Worm (Caenorhabditis elegans) whole organism, L3 larva: ENCODE data around the gene M02F4.2.
A peak's percentile ranks its signal among the peaks of the same experiment; 100 is the strongest.

Experiments used
- R02D3.7 ChIP-seq: fragments of 150-350 bp; optimal IDR thresholded peaks from 2 replicates; lab custom pipeline; 2014; ENCODE audit warnings: missing biosample characterization, missing genetic modification characterization
- ZK546.5 ChIP-seq: sonication (generic microtip); optimal IDR thresholded peaks from 2 replicates; lab custom pipeline; 2017; ENCODE audit warnings: missing biosample characterization, missing genetic modification characterization
- aly-2 ChIP-seq: fragments of 150-350 bp; optimal IDR thresholded peaks from 2 replicates; lab custom pipeline; 2014; ENCODE audit warnings: missing biosample characterization, missing genetic modification characterization
- ama-1 ChIP-seq: fragments of 150-350 bp; optimal IDR thresholded peaks from 2 replicates; lab custom pipeline; 2018
- ceh-16 ChIP-seq: sonication (generic microtip); optimal IDR thresholded peaks from 2 replicates; lab custom pipeline; 2017; ENCODE audit warnings: missing biosample characterization, missing genetic modification characterization
- ceh-28 ChIP-seq: fragments of 150-350 bp; optimal IDR thresholded peaks from 2 replicates; lab custom pipeline; 2014; ENCODE audit warnings: missing biosample characterization, missing genetic modification reagents, missing genetic modification characterization
- ceh-82 ChIP-seq: fragments of 150-350 bp; optimal IDR thresholded peaks from 2 replicates; lab custom pipeline; 2014; ENCODE audit warnings: missing biosample characterization, missing genetic modification characterization
- ceh-9 ChIP-seq: sonication (generic microtip); optimal IDR thresholded peaks from 2 replicates; lab custom pipeline; 2018; ENCODE audit warnings: missing biosample characterization, missing genetic modification characterization
- daf-12 ChIP-seq: fragments of 150-350 bp; optimal IDR thresholded peaks from 2 replicates; lab custom pipeline; 2014; ENCODE audit warnings: missing biosample characterization, missing genetic modification reagents, missing genetic modification characterization
- egl-27 ChIP-seq: sonication (generic microtip); optimal IDR thresholded peaks from 4 replicates; lab custom pipeline; 2017; ENCODE audit warnings: missing biosample characterization, missing genetic modification reagents, missing genetic modification characterization
- elt-1 ChIP-seq: fragments of 150-350 bp; optimal IDR thresholded peaks from 2 replicates; lab custom pipeline; 2014; ENCODE audit warnings: missing biosample characterization, missing genetic modification characterization
- elt-2 ChIP-seq: sonication (generic microtip); optimal IDR thresholded peaks from 2 replicates; lab custom pipeline; 2016; ENCODE audit warnings: missing genetic modification reagents, mild to moderate bottlenecking, missing genetic modification characterization, missing compliant biosample characterization
- elt-3 ChIP-seq, 3 experiments: fragments of 150-350 bp in 1 of 3; sonication (generic microtip) in 2 of 3; optimal IDR thresholded peaks; 2 replicates in 2 of 3; 4 replicates in 1 of 3; lab custom pipeline; 2014 to 2017; ENCODE audit warnings: missing biosample characterization in 3 of 3, missing genetic modification characterization in 3 of 3
- eor-1 ChIP-seq, 2 experiments: fragments of 150-350 bp; optimal IDR thresholded peaks; 2 replicates each; lab custom pipeline; 2014 to 2018; ENCODE audit warnings: missing biosample characterization in 2 of 2, missing genetic modification characterization in 2 of 2
- fkh-10 ChIP-seq: sonication (generic microtip); optimal IDR thresholded peaks from 2 replicates; lab custom pipeline; 2017; ENCODE audit warnings: missing biosample characterization, missing genetic modification reagents, missing genetic modification characterization
- fkh-2 ChIP-seq: fragments of 150-350 bp; optimal IDR thresholded peaks from 2 replicates; lab custom pipeline; 2014; ENCODE audit warnings: missing biosample characterization, missing genetic modification reagents, missing genetic modification characterization
- fos-1 ChIP-seq: fragments of 150-350 bp; optimal IDR thresholded peaks from 2 replicates; lab custom pipeline; 2014; ENCODE audit warnings: missing biosample characterization, missing genetic modification characterization
- hmg-11 ChIP-seq: sonication (generic microtip); optimal IDR thresholded peaks from 2 replicates; lab custom pipeline; 2016; ENCODE audit warnings: missing genetic modification characterization, missing compliant biosample characterization
- lin-39 ChIP-seq: fragments of 150-350 bp; optimal IDR thresholded peaks from 2 replicates; lab custom pipeline; 2018; ENCODE audit warnings: missing biosample characterization, missing genetic modification reagents, missing genetic modification characterization
- lsy-12 ChIP-seq: sonication (generic microtip); optimal IDR thresholded peaks from 2 replicates; lab custom pipeline; 2016; ENCODE audit warnings: mild to moderate bottlenecking, missing genetic modification characterization, missing compliant biosample characterization
- mdl-1 ChIP-seq: fragments of 150-350 bp; optimal IDR thresholded peaks from 2 replicates; lab custom pipeline; 2014; ENCODE audit warnings: missing biosample characterization, missing genetic modification characterization
- mml-1 ChIP-seq: fragments of 150-350 bp; sonication (generic microtip); optimal IDR thresholded peaks from 3 replicates; lab custom pipeline; 2014; ENCODE audit warnings: missing biosample characterization, missing genetic modification characterization
- nfya-1 ChIP-seq: sonication (generic microtip); optimal IDR thresholded peaks from 2 replicates; lab custom pipeline; 2017; ENCODE audit warnings: missing genetic modification characterization, mild to moderate bottlenecking, missing compliant biosample characterization, antibody characterized with exemption, moderate library complexity; ENCODE audit not compliant: insufficient read depth
- nhr-11 ChIP-seq: fragments of 150-350 bp; optimal IDR thresholded peaks from 2 replicates; lab custom pipeline; 2014; ENCODE audit warnings: missing biosample characterization, missing genetic modification characterization
- nhr-12 ChIP-seq: fragments of 150-350 bp; optimal IDR thresholded peaks from 2 replicates; lab custom pipeline; 2014; ENCODE audit warnings: missing biosample characterization, missing genetic modification characterization
- nhr-23 ChIP-seq: fragments of 150-350 bp; optimal IDR thresholded peaks from 2 replicates; lab custom pipeline; 2014; ENCODE audit warnings: missing biosample characterization, missing genetic modification reagents, missing genetic modification characterization
- nhr-237 ChIP-seq: fragments of 150-350 bp; optimal IDR thresholded peaks from 2 replicates; lab custom pipeline; 2014; ENCODE audit warnings: missing biosample characterization, missing genetic modification characterization
- nhr-25 ChIP-seq: sonication (generic microtip); optimal IDR thresholded peaks from 2 replicates; lab custom pipeline; 2017; ENCODE audit warnings: missing biosample characterization, missing genetic modification characterization
- nhr-28 ChIP-seq: fragments of 150-350 bp; optimal IDR thresholded peaks from 2 replicates; lab custom pipeline; 2014; ENCODE audit warnings: missing biosample characterization, missing genetic modification characterization
- nhr-43 ChIP-seq: sonication (generic microtip); optimal IDR thresholded peaks from 2 replicates; lab custom pipeline; 2016; ENCODE audit warnings: mild to moderate bottlenecking, missing genetic modification characterization, missing compliant biosample characterization; ENCODE audit not compliant: poor library complexity, severe bottlenecking
- nhr-67 ChIP-seq: fragments of 150-350 bp; optimal IDR thresholded peaks from 2 replicates; lab custom pipeline; 2014; ENCODE audit warnings: missing biosample characterization, missing genetic modification characterization
- nhr-76 ChIP-seq: fragments of 150-350 bp; sonication (generic microtip); optimal IDR thresholded peaks from 5 replicates; lab custom pipeline; 2014; ENCODE audit warnings: missing biosample characterization, missing genetic modification characterization
- nhr-77 ChIP-seq: fragments of 150-350 bp; optimal IDR thresholded peaks from 2 replicates; lab custom pipeline; 2014; ENCODE audit warnings: missing biosample characterization, missing genetic modification characterization
- pha-4 ChIP-seq: fragments of 150-350 bp; optimal IDR thresholded peaks from 2 replicates; lab custom pipeline; 2014; ENCODE audit warnings: missing biosample characterization, missing genetic modification reagents, missing genetic modification characterization
- pqm-1 ChIP-seq: fragments of 150-350 bp; optimal IDR thresholded peaks from 2 replicates; lab custom pipeline; 2017; ENCODE audit warnings: missing biosample characterization, missing genetic modification characterization, inconsistent platforms
- sea-2 ChIP-seq: fragments of 150-350 bp; sonication (generic microtip); optimal IDR thresholded peaks from 4 replicates; lab custom pipeline; 2014; ENCODE audit warnings: missing biosample characterization, missing genetic modification reagents, missing genetic modification characterization
- snpc-4 ChIP-seq: fragments of 150-350 bp; optimal IDR thresholded peaks from 2 replicates; lab custom pipeline; 2014; ENCODE audit warnings: missing biosample characterization, missing genetic modification characterization
- tbx-2 ChIP-seq: sonication (generic microtip); optimal IDR thresholded peaks from 2 replicates; lab custom pipeline; 2016; ENCODE audit warnings: mild to moderate bottlenecking, missing genetic modification characterization, missing compliant biosample characterization
- unc-39 ChIP-seq: sonication (generic microtip); optimal IDR thresholded peaks from 4 replicates; lab custom pipeline; 2017; ENCODE audit warnings: missing biosample characterization, missing genetic modification characterization
- unc-62 ChIP-seq: fragments of 150-350 bp; sonication (generic microtip); optimal IDR thresholded peaks from 4 replicates; lab custom pipeline; 2014; ENCODE audit warnings: missing biosample characterization, missing genetic modification reagents, missing genetic modification characterization
- ztf-11 ChIP-seq: fragments of 150-350 bp; optimal IDR thresholded peaks from 2 replicates; lab custom pipeline; 2014; ENCODE audit warnings: missing biosample characterization, missing genetic modification characterization
- ztf-4 ChIP-seq: fragments of 150-350 bp; optimal IDR thresholded peaks from 2 replicates; lab custom pipeline; 2014; ENCODE audit warnings: missing biosample characterization, missing genetic modification characterization

M02F4.2 gene

ce11 chrX:3056098-3056497 is 22.0 kb upstream of the M02F4.2 start:
- TF ChIP-seq mml-1 (tag; lab: Kevin White, UChicago) (no peak), aly-2 (tag; lab: Kevin White, UChicago) (no peak), nhr-76 (tag; lab: Kevin White, UChicago) (no peak), daf-12 (tag; lab: Kevin White, UChicago) (no peak), ama-1 (lab: Kevin White, UChicago) (no peak), ztf-11 (tag; lab: Kevin White, UChicago) (no peak), nhr-23 (tag; lab: Kevin White, UChicago) (no peak), unc-62 (GFP tag; lab: Kevin White, UChicago) (no peak), elt-3 (tag; optimal IDR thresholded peaks at IDR 0.05; lab: Kevin White, UChicago) (no peak), nfya-1 (tag; lab: Kevin White, UChicago) (no peak), fkh-2 (no peak), eor-1 (tag; optimal IDR thresholded peaks at IDR 0.05; lab: Kevin White, UChicago) (no peak), sea-2 (no peak), lin-39 (tag; lab: Kevin White, UChicago) (no peak), nhr-77 (tag; lab: Kevin White, UChicago) (no peak), R02D3.7 (tag; lab: Kevin White, UChicago) (no peak), nhr-237 (tag; lab: Kevin White, UChicago) (no peak), nhr-12 (no peak), ceh-82 (tag; lab: Kevin White, UChicago) (no peak), lsy-12 (no peak)

DNA sequence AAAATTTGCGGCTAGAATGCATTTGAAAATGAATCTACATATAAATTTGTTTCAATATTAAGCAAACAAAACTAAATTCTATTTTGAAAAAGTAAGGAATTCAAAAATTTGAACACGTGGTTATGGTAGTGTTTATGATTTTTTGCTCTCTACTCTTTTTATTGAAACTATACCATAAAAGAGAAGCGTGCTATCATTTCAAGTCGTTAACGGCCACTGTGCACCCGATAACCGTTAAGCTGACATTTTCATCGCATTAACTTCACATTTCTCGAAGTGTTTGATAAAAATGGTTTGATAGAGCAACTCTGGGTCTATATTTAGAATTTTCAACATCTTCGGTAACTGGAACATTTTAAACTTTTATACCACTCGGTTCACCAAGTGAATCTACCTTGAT is 20.7 kb upstream of the M02F4.2 start, which contains the start of gene twk-26:
Gene twk-26, minus strand, starts transcription at position 23 of the 400 bp plus-strand sequence.
- TF ChIP-seq fos-1 (no peak), fkh-2 (no peak), nhr-77 (tag; lab: Kevin White, UChicago) (no peak), mml-1 (tag; lab: Kevin White, UChicago) (no peak), egl-27 (tag; lab: Kevin White, UChicago) (no peak), elt-1 (no peak), nhr-43 (tag; lab: Kevin White, UChicago) (no peak), elt-2 (tag; lab: Kevin White, UChicago) (peak; percentile 89), sea-2 (no peak), nhr-237 (tag; lab: Kevin White, UChicago) (no peak), ceh-16 (no peak), nhr-23 (tag; lab: Kevin White, UChicago) (no peak), unc-39 (no peak), nhr-67 (tag; lab: Kevin White, UChicago) (no peak), pha-4 (tag; lab: Kevin White, UChicago) (peak; percentile 2), ceh-82 (tag; lab: Kevin White, UChicago) (no peak), R02D3.7 (tag; lab: Kevin White, UChicago) (no peak), nhr-11 (tag; lab: Kevin White, UChicago) (no peak)

DNA sequence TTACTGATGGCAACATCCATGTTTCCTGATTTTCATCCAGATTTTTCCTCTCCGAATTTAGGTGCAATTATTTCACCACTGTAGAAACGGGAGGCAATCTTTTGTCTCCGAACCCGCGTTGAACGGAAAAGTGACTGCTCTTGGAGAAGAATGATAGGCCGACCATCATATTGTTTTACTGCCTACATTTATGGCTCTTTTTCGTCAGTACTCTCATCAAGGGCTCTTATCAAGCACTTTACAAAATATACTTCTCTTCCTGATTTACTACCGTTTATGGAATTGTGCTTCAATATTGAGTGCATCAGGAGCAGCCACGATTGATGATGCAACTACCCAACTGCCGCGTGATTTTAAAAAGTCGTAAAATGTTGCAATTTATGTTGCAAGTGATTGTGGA is 20.3 kb upstream of the M02F4.2 start:
- TF ChIP-seq ZK546.5 (tag; lab: Kevin White, UChicago) (no peak), pqm-1 (peak; percentile 40), R02D3.7 (tag; lab: Kevin White, UChicago) (no peak)

DNA sequence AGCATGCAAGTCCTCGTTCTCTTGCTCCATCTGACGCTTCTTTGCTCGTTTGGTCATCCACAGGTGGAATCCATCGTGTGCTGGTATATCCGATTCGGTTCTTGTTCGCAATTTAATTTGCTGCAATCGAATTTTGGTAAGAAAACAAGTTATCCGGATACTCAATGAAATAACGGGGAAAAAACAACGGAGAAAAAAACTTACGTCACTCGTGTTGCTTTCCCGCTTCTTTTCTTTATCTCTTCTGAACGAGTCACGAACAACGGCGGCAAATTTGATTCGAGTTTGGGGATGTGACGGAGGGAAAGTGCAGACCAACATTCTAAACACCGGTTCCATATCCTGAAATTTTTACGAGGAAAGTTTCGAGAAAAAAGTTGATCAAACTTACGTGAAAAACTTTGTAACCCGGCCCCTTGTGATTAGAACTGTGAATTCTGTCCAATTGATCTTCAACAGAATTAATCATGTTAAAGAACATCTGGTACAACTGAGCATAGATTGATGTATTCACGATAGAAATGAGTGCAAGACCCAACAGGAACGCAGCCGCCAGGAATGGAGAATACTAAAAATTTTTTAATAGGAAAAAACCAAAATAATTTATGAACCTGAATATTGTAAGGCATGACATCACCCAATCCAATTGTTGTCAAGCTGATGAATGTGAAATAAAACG is 17.4 kb upstream of the M02F4.2 start:
- TF ChIP-seq nhr-77 (tag; lab: Kevin White, UChicago) (no peak), ceh-9 (tag; lab: Kevin White, UChicago) (no peak), fkh-10 (GFP tag; lab: Kevin White, UChicago) (peak; percentile 84)

DNA sequence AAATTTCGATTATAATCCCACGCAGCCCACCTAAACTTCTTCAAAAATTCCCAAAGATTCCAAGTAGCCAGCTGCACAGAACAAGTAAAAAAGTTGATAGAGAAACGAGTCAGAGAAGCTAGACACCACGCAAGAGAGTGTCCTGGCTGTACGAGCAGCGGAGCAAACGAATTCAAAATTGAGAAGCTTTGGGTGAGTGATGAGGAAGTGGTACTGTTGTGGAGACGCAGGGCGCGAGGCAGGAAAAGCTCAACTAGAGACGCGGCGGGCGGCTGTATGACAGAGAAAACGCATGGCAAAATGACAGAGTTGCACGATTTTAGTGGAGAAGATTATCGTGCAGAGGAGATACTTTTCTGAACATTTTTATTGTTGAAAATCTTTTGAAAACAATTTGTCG is 15.1 kb upstream of the M02F4.2 start:
- TF ChIP-seq ceh-28 (tag; lab: Kevin White, UChicago) (no peak), pha-4 (tag; lab: Kevin White, UChicago) (peak; percentile 16), aly-2 (tag; lab: Kevin White, UChicago) (no peak), elt-1 (no peak), nhr-25 (no peak), lin-39 (tag; lab: Kevin White, UChicago) (peak; percentile 71), snpc-4 (no peak), hmg-11 (peak; percentile 34), nfya-1 (tag; lab: Kevin White, UChicago) (peak; percentile 75), fos-1 (no peak), elt-2 (tag; lab: Kevin White, UChicago) (peak; percentile 37), mdl-1 (tag; lab: Kevin White, UChicago) (peak; percentile 19), ztf-4 (tag; lab: Kevin White, UChicago) (no peak), daf-12 (tag; lab: Kevin White, UChicago) (no peak), nhr-43 (tag; lab: Kevin White, UChicago) (no peak), R02D3.7 (tag; lab: Kevin White, UChicago) (no peak), nhr-76 (tag; lab: Kevin White, UChicago) (no peak), nhr-28 (tag; lab: Kevin White, UChicago) (no peak), tbx-2 (tag; lab: Kevin White, UChicago) (no peak), nhr-12 (no peak), pqm-1 (peak; percentile 44), unc-62 (GFP tag; lab: Kevin White, UChicago) (peak; percentile 24), unc-39 (no peak), fkh-10 (GFP tag; lab: Kevin White, UChicago) (no peak), mml-1 (tag; lab: Kevin White, UChicago) (no peak)
